Worm (Caenorhabditis elegans) whole organism, L4/young adult: ENCODE results near the gene R07E4.1.

Experiments
- W03F9.2 ChIP-seq: fragments of 150-350 bp; optimal IDR thresholded peaks from 2 replicates; lab custom pipeline; 2014; ENCODE audit warnings: missing biosample characterization, missing genetic modification characterization
- dao-5 ChIP-seq: sonication (generic microtip); optimal IDR thresholded peaks from 2 replicates; lab custom pipeline; 2016; ENCODE audit warnings: missing genotype, missing genetic modification characterization, moderate library complexity, missing compliant biosample characterization
- him-1 ChIP-seq: sonication (generic microtip); optimal IDR thresholded peaks from 2 replicates; lab custom pipeline; 2016; ENCODE audit warnings: missing genotype, missing genetic modification reagents, missing genetic modification characterization, missing compliant biosample characterization

R07E4.1 gene

DNA sequence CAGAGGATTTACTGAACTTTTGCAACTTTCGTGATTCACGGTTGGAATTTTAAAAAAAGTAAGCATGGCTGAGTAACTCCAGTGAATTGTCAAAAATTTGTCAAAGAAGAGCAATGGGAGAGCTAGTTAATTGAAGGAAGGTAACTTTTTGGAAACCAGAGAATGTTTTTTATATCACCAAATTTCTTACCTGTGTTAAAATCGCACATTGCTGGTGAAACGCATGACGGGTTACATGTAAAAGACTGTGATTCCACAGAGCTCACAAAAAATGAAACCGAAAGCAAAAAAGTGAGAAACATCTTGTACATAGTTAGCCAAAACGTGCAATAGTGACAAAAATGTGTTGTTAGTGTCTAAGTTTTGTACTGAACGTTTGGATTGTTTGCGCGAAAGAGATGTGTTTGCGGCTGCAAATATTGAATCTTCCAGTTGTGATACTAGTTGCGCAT lies 40.2 kb downstream of the R07E4.1 start, which contains the start of gene F22F4.9:
Gene F22F4.9, minus strand, starts transcription at position 402 of the 452 bp plus-strand sequence.
- TF ChIP-seq W03F9.2 (tag; lab: Kevin White, UChicago): no peak
- TF ChIP-seq dao-5 (tag; lab: Kevin White, UChicago): no peak
- TF ChIP-seq him-1 (tag; lab: Kevin White, UChicago): no peak

DNA sequence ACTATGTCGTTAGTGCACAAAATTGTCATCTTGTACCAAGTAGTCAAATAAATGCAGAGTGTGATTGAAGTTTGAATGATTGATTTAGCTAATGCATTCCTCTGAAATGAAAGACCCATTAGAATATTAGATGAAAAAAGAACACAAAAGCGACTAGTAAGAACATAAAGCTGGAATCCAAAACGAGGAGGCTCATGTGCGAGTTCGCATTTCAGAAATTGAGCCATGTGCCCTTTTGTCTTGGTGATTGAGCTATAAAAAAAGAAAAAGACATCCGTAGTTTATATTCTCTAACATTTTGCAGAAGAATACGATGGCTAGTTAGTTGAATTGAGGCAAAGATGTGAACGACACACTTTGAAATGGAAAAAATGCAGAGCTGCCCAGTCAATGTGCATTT lies 42.5 kb downstream of the R07E4.1 start, which contains the start of gene F22F4.4:
Gene F22F4.4, minus strand, starts transcription at position 101 of the 400 bp plus-strand sequence.
- TF ChIP-seq dao-5 (tag; lab: Kevin White, UChicago) (no peak), him-1 (tag; lab: Kevin White, UChicago) (no peak), W03F9.2 (tag; lab: Kevin White, UChicago) (no peak)

DNA sequence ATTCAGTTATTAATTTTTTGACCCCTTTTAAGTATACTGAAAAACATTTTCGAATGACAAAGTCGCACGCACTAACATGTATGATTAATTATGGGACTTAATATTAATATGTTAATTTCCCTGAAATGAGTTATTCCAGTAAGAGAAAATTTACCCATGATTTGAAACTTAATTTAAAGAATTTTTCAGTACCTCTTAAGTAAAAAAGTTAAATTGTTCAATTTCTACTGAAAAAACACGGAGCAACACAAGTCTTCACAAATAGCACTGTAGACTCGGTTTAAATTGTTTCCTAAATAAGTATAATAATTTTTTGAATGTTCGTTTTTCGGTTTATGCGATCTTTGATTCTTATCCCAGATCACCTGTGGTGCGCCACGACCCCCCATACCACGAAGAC lies 43.6 kb downstream of the R07E4.1 start:
- TF ChIP-seq W03F9.2 (tag; lab: Kevin White, UChicago): no peak
- no peak for TF ChIP-seq dao-5 (tag; lab: Kevin White, UChicago)
- TF ChIP-seq him-1 (tag; lab: Kevin White, UChicago): no peak

DNA sequence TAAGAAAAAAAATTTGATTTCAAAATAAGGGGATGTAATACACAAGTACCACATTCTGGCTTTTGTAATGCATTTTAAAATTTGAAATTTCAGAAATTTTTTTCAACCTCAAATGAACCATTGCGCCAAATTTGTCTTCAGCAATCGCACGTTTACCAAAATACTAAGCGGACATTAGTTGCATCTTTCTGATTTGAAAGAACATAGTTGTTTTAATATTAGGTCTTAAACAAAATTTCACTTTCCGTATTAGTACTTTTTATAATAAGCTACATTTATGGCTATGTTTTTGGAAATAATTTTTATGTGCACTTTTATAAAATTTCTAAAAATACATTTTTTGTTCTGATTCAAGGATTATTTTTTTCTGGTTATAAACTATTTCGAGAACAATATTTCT lies 44.9 kb downstream of the R07E4.1 start, which contains the start of gene sups-1:
Gene sups-1, plus strand, starts transcription at position 301 of the 400 bp plus-strand sequence.
- TF ChIP-seq dao-5 (tag; lab: Kevin White, UChicago) (no peak), him-1 (tag; lab: Kevin White, UChicago) (no peak), W03F9.2 (tag; lab: Kevin White, UChicago) (no peak)

DNA sequence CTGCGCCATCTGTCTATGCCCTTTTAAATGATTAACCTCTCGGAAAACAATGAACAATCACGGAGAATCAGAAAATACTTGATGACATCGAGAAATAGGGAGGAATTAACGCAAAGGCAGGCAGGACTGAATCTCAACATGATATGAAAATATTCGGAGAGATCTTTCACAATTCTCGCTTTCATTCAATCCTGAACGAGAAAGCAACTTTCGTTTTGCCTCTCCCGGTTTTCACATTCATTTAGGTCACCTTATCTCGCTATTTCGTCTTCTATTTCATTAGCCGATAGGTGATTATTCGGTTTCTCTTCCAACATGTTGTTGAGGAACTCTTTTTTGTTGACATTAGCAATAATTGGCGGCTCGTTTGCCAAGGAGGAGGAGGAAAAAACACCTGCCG lies 45.4 kb downstream of the R07E4.1 start:
- TF ChIP-seq dao-5 (tag; lab: Kevin White, UChicago): no peak
- no peak for TF ChIP-seq W03F9.2 (tag; lab: Kevin White, UChicago)
- TF ChIP-seq him-1 (tag; lab: Kevin White, UChicago): no peak

DNA sequence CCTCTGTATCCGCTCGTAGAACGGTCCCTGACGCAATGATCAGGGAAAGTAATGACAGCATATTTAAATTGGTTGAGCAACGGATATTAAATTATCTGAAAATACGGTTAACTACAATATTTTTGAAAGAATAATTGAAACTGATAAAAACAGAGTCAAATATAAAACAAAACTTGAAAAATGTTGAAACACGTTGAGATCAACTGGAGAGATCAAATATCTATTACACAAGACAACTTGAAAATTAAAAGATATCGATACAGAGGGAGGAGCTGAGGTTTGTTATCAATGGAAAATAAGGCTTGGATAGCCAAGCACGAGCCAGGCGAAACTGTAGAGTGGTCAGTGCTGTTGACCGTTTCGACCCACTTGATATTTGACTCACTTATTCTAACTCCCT lies 51.7 kb downstream of the R07E4.1 start, which contains the start of gene C09B8.3:
Gene C09B8.3, minus strand, starts transcription at position 101 of the 400 bp plus-strand sequence.
- TF ChIP-seq him-1 (tag; lab: Kevin White, UChicago) (no peak), W03F9.2 (tag; lab: Kevin White, UChicago) (no peak), dao-5 (tag; lab: Kevin White, UChicago) (no peak)

DNA sequence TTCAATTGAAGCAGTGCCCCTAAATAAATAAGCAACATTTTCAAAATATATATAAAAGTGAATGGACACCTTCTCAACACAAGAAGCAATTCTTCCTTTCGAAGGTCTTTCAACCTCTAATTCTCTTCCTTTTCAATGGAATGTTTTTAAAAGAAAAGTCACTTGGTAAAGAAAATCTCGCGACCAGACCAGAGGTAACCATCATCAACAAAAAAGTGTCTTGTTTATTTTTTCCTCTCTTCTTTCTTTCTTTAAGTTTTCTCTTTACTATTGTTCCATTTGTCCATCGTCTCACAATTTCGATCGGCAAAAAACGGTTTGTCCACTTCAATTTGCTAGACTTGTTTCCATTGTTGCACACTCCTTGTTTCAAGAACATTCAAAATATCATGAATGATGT lies 56.2 kb downstream of the R07E4.1 start, which contains the start of gene C09B8.8:
Gene C09B8.8, plus strand, starts transcription at position 397 of the 400 bp plus-strand sequence.
- no peak for TF ChIP-seq him-1 (tag; lab: Kevin White, UChicago)
- TF ChIP-seq dao-5 (tag; lab: Kevin White, UChicago): no peak
- TF ChIP-seq W03F9.2 (tag; lab: Kevin White, UChicago): no peak
